Fruit fly (Drosophila melanogaster): ENCODE measurements around the gene rtp.
A peak's percentile ranks its signal among the peaks of the same experiment; 100 is the strongest.

The rtp gene

dm6 chr3R:5256462-5257146 is 19.5 kb upstream of the rtp start, which contains the start of the genes Enoph and Hph (continued):
- 0 out of 3 replicates have a peak, but pooled peaks have one; percentile 45 for TF ChIP-seq ase (GFP tag; IDR thresholded peaks at IDR 0.05)
- peak; percentile 15 for TF ChIP-seq Mes4 (GFP tag; optimal IDR thresholded peaks at IDR 0.05)
- no peak for TF ChIP-seq CG11398 (GFP tag; optimal IDR thresholded peaks at IDR 0.05)
- TF ChIP-seq Hmr (GFP tag; optimal IDR thresholded peaks at IDR 0.05): peak; percentile 67
- TF ChIP-seq hth (optimal IDR thresholded peaks at IDR 0.05): no peak
- TF ChIP-seq CG7963 (GFP tag; IDR thresholded peaks at IDR 0.05; ENCODE audit: partially characterized antibody): peak; percentile 58; the same call in 2 of the 3 replicates
- TF ChIP-seq CG10267 (tag; optimal IDR thresholded peaks at IDR 0.05): peak; percentile 90
- TF ChIP-seq CG12299 (tag; optimal IDR thresholded peaks at IDR 0.05): peak; percentile 30
- TF ChIP-seq pnt (GFP tag; optimal IDR thresholded peaks at IDR 0.05): peak; percentile 6
- TF ChIP-seq Bdp1 (GFP tag; optimal IDR thresholded peaks at IDR 0.05): no peak
- peak; percentile 69; the same call in 1 of the 2 replicates for TF ChIP-seq tna (GFP tag; IDR thresholded peaks at IDR 0.05; ENCODE audit: partially characterized antibody)
- TF ChIP-seq Atf-2 (GFP tag; optimal IDR thresholded peaks at IDR 0.05): peak; percentile 1
- TF ChIP-seq D (optimal IDR thresholded peaks at IDR 0.05): no peak
- TF ChIP-seq D (GFP tag; optimal IDR thresholded peaks at IDR 0.05): peak; percentile 20
- TF ChIP-seq dmrt99B (tag; optimal IDR thresholded peaks at IDR 0.05): peak; percentile 61
- 0 out of 2 replicates have a peak, but pooled peaks have one; percentile 43 for TF ChIP-seq E2f1 (GFP tag; IDR thresholded peaks at IDR 0.05)
- no peak for TF ChIP-seq hkb (optimal IDR thresholded peaks at IDR 0.05)
- no peak; the same call in 1 of the 2 replicates for TF ChIP-seq hkb (GFP tag; IDR thresholded peaks at IDR 0.05)
- peak; percentile 52 for TF ChIP-seq CG13894 (tag; optimal IDR thresholded peaks at IDR 0.05)
- TF ChIP-seq cwo (GFP tag; optimal IDR thresholded peaks at IDR 0.05): peak; percentile 52
- TF ChIP-seq Usf (GFP tag; optimal IDR thresholded peaks at IDR 0.05): peak; percentile 11
- TF ChIP-seq pan (optimal IDR thresholded peaks at IDR 0.05): no peak
- peak in 1 of 2 experiments; percentile 42 for TF ChIP-seq pan (GFP tag; optimal IDR thresholded peaks at IDR 0.05 in 1 of 2, IDR thresholded peaks at IDR 0.05 in 1 of 2)
- no peak for TF ChIP-seq Hmx (GFP tag; optimal IDR thresholded peaks at IDR 0.05)
- TF ChIP-seq CG2120 (GFP tag; optimal IDR thresholded peaks at IDR 0.05): peak; percentile 77
- peak; percentile 83 for TF ChIP-seq Opbp (GFP tag; IDR thresholded peaks at IDR 0.05; ENCODE audit: partially characterized antibody)
- TF ChIP-seq bab2 (GFP tag; optimal IDR thresholded peaks at IDR 0.05): peak; percentile 35
- TF ChIP-seq CG10366 (GFP tag; IDR thresholded peaks at IDR 0.05): peak; percentile 46
- no peak for TF ChIP-seq Lim3 (GFP tag; IDR thresholded peaks at IDR 0.05)
- peak; percentile 70 for TF ChIP-seq Hr3 (GFP tag; optimal IDR thresholded peaks at IDR 0.05)
- peak; percentile 56 for TF ChIP-seq dmrt11E (tag; optimal IDR thresholded peaks at IDR 0.05)
- TF ChIP-seq ssp (GFP tag; IDR thresholded peaks at IDR 0.05): peak; percentile 86
- peak; percentile 40 to 57 for TF ChIP-seq Hr51 (GFP tag; optimal IDR thresholded peaks at IDR 0.05)
- TF ChIP-seq CG4282 (GFP tag; optimal IDR thresholded peaks at IDR 0.05): peak; percentile 24
- TF ChIP-seq Mad (GFP tag; optimal IDR thresholded peaks at IDR 0.05): peak; percentile 29
- peak; percentile 88 for TF ChIP-seq D19A (tag; optimal IDR thresholded peaks at IDR 0.05)
- no peak for TF ChIP-seq CG5953 (GFP tag; IDR thresholded peaks at IDR 0.05)
- TF ChIP-seq CkIIα-i1 (GFP tag; IDR thresholded peaks at IDR 0.05): no peak
- TF ChIP-seq CG32767 (GFP tag; IDR thresholded peaks at IDR 0.05): no peak
- peak; percentile 76 for TF ChIP-seq CG2712 (tag; optimal IDR thresholded peaks at IDR 0.05)
- peak; percentile 27 for TF ChIP-seq Oli (tag; optimal IDR thresholded peaks at IDR 0.05)
- TF ChIP-seq NC2α (GFP tag; optimal IDR thresholded peaks at IDR 0.05): no peak
- TF ChIP-seq hbn (GFP tag; IDR thresholded peaks at IDR 0.05; ENCODE audit: partially characterized antibody): peak; percentile 47
- TF ChIP-seq Stat92E (GFP tag; optimal IDR thresholded peaks at IDR 0.05): no peak
- TF ChIP-seq CG2889 (GFP tag; IDR thresholded peaks at IDR 0.05): no peak
- TF ChIP-seq abd-A (tag; optimal IDR thresholded peaks at IDR 0.05): peak; percentile 54
- TF ChIP-seq tgo (GFP tag; IDR thresholded peaks at IDR 0.05): peak; percentile 55
- TF ChIP-seq Ssrp (tag; optimal IDR thresholded peaks at IDR 0.05): peak; percentile 41
- TF ChIP-seq Ets97D (GFP tag; optimal IDR thresholded peaks at IDR 0.05): peak; percentile 62
- no peak for TF ChIP-seq ara (GFP tag; IDR thresholded peaks at IDR 0.05)
